Worm (Caenorhabditis elegans) whole organism, L4/young adult: ENCODE measurements around the gene hip-1.

ENCODE experiments used
- W03F9.2 ChIP-seq: fragments of 150-350 bp; optimal IDR thresholded peaks from 2 replicates; lab custom pipeline; 2014; ENCODE audit warnings: missing biosample characterization, missing genetic modification characterization
- dao-5 ChIP-seq: sonication (generic microtip); optimal IDR thresholded peaks from 2 replicates; lab custom pipeline; 2016; ENCODE audit warnings: missing genotype, missing genetic modification characterization, moderate library complexity, missing compliant biosample characterization
- him-1 ChIP-seq: sonication (generic microtip); optimal IDR thresholded peaks from 2 replicates; lab custom pipeline; 2016; ENCODE audit warnings: missing genotype, missing genetic modification reagents, missing genetic modification characterization, missing compliant biosample characterization

- no peak for TF ChIP-seq him-1
- TF ChIP-seq W03F9.2 (tag; lab: Kevin White, UChicago) = no peak
- TF ChIP-seq dao-5 (tag; lab: Kevin White, UChicago) = no peak
Observed at ce11 chrIII:13652010-13652409, 29.7 kb upstream of the hip-1 start.
